Worm (Caenorhabditis elegans) whole organism, L1 larva: ENCODE measurements around the gene F41E6.12.

Experiments
- hlh-4 ChIP-seq: sonication (generic microtip); optimal IDR thresholded peaks from 2 replicates; lab custom pipeline; 2016; ENCODE audit warnings: mild to moderate bottlenecking, missing genetic modification characterization, missing compliant biosample characterization
- jun-1 ChIP-seq: fragments of 150-350 bp; optimal IDR thresholded peaks from 2 replicates; lab custom pipeline; 2014; ENCODE audit warnings: missing biosample characterization, missing genetic modification reagents, missing genetic modification characterization
- lin-39 ChIP-seq: fragments of 150-350 bp; optimal IDR thresholded peaks from 2 replicates; lab custom pipeline; 2014; ENCODE audit warnings: missing biosample characterization, missing genetic modification reagents, missing genetic modification characterization
- lsy-2 ChIP-seq, 2 experiments: fragments of 150-350 bp; optimal IDR thresholded peaks; 2 replicates each; lab custom pipeline; 2014; ENCODE audit warnings: missing biosample characterization in 2 of 2, missing genetic modification characterization in 2 of 2
- mep-1 ChIP-seq: fragments of 150-350 bp; optimal IDR thresholded peaks from 2 replicates; lab custom pipeline; 2014; ENCODE audit warnings: missing biosample characterization, missing genetic modification characterization
- skn-1 ChIP-seq: fragments of 150-350 bp; optimal IDR thresholded peaks from 2 replicates; lab custom pipeline; 2014; ENCODE audit warnings: missing biosample characterization, missing genetic modification characterization
- zag-1 ChIP-seq: fragments of 150-350 bp; optimal IDR thresholded peaks from 2 replicates; lab custom pipeline; 2014; ENCODE audit warnings: missing biosample characterization, missing genetic modification characterization

DNA sequence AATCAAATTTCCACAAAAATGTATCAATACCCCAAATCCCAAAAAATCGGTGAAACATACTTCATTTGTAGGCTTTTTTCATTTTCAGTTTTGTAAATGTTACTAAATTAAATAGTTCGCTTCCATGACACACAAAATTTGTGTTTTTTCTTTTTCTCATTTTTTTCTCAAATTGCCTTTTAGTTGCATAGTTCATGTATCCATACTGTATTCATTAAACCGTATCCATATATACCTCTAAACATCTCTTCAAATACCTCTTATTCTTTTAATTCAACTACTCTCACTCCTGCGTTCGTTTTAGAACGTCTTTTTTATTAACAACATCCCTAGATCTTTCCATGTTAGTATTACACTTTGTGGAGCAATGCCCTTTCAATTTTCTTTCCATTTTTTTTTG lies 41.8 kb upstream of the F41E6.12 start:
- TF ChIP-seq lin-39 (tag; lab: Kevin White, UChicago) (no peak), zag-1 (tag; lab: Kevin White, UChicago) (no peak), lsy-2 (tag; optimal IDR thresholded peaks at IDR 0.05; lab: Kevin White, UChicago) (no peak), jun-1 (tag; lab: Kevin White, UChicago) (no peak), hlh-4 (tag; lab: Kevin White, UChicago) (no peak), skn-1 (tag; lab: Kevin White, UChicago) (no peak), mep-1 (no peak)
